Fruit fly (Drosophila melanogaster): Measurements from ENCODE around the gene Traf4.

The Traf4 gene

DNA sequence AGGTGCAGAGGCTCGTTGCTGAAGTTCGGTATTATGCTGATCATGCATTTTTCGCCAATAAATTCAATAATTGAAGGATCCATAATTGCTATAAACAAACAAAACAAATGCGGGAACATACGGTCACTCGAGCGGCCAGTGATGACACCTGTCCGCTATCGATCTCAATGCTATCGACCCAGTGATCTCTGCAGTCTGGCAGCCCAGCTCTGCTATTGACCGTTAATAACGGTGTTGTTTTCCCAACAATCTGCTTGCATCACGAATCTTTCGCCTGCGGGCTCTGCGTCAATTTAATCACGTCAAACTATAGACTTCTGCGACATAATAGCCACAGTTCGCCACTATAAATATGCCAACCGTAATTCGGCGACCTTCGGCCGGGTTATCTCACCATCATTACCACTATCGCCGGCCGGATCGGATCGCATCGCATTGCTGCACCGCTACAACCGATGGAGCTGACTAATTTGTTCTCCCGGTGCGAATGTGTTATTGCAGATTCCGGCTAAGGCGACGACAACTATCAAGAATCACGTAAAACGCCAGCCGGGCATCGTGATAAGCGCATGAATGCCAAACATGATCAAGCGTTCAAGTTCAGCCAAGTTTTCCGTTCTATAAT lies 25.3 kb downstream of the Traf4 start, which contains the start of gene Psf2:
Gene Psf2 (minus strand): TSS at position 431 of the 625 bp plus-strand sequence.
- peak; percentile 72 for TF ChIP-seq svp (GFP tag)
- TF ChIP-seq fkh (GFP tag; optimal IDR thresholded peaks at IDR 0.05): peak; percentile 89
- no peak for TF ChIP-seq Sox102F (GFP tag; optimal IDR thresholded peaks at IDR 0.05)

DNA sequence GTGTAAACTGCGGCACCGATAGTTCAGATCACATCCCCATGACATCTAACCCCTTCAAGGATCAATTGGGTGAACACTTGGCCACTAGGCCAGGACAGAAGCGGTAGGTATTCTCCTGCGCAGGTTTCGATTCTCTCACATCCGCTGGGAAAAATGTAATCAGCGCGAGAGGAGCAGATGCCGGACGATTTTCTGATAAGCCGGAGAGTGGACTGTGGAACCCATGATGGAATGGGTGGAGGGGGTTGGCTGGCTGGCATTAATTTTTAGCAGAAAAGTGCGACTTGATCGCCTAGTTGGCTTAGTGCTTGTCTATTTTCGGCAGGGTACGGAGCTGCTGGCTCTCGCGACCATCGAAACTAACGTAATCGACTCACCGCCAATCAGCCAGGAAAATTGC lies 26.3 kb downstream of the Traf4 start, which contains the start of gene Tps1:
Gene Tps1 (plus strand): TSS at position 301 of the 400 bp plus-strand sequence.
- TF ChIP-seq CG15336 (GFP tag; IDR thresholded peaks at IDR 0.05) (no peak), Eip93F (GFP tag; optimal IDR thresholded peaks at IDR 0.05) (no peak), svp (GFP tag) (peak; percentile 68)

DNA sequence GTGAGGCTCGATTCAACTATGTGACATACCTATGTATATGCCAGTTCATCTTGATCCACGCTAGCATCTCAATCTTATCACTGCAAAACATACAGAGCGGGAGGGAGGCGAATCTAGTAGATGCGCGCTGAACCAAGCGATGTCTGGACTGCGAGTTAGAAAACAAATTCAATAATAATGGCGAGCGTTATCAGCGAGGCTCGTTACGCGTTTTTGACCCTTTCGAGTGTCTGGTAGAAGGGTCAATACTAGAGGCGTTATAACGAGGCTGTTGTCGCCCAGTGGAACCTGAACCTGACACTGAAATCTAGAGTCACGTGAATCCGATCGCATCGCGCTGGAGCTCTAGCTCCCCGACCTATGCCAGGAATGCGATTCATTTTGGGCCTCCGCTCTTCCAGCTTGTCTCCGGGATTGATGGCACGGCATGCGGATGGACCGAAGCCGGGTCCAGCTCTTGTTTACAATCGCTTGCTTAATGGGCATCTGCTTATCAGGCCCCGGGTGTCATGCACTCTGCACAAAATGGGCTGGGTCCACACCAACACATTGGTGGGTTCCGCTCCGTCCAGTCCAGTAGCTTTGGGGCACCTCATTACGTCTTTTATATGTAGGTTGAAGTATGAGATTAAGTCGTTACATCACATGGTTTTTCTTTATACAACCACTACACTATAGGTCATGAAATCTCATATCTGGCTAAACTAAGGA lies 27.8 kb downstream of the Traf4 start:
- TF ChIP-seq CG8319 (GFP tag; optimal IDR thresholded peaks at IDR 0.05): no peak
- no peak for TF ChIP-seq dsx (GFP tag; optimal IDR thresholded peaks at IDR 0.05; ENCODE audit: poor library complexity, severe bottlenecking)
- TF ChIP-seq CG6808 (GFP tag; optimal IDR thresholded peaks at IDR 0.05): no peak
- no peak for TF ChIP-seq CG9139 (GFP tag; optimal IDR thresholded peaks at IDR 0.05)
- peak; percentile 42 for TF ChIP-seq Eip78C (GFP tag)
- no peak for TF ChIP-seq Ets96B (tag; optimal IDR thresholded peaks at IDR 0.05)
- TF ChIP-seq svp (GFP tag): peak; percentile 97
- peak; percentile 58 for TF ChIP-seq vri (GFP tag; optimal IDR thresholded peaks at IDR 0.05)

DNA sequence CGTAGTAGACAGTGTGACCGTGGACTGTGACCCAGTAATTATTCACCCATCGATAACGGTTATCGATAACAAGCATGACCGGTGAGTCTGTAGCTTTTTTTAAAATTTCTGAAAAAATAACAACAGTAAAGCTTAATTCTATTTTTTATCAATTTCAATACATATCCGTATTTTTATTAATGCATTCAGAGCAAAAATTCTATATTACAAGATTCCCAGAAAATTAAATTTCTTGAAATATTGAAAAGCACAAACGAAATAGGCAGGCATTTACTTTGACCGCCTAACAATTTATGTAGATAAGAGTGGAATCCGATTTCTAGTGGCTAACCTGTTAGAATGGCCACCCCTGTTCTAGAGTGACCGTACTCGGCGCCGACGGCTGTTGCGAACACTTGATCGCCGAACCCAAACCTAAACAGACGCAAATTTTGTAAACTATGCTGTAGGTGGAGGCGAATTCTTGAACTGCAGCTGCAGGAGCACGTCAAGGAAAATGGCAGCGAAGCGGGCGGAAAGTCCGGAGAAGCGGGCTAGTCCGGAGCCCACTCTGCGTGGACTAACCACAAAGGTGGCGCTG lies 32.2 kb downstream of the Traf4 start, which contains the start of gene CG3652:
Gene CG3652 (minus strand): TSS at position 35 of the 580 bp plus-strand sequence.
- TF ChIP-seq CG3032 (tag; optimal IDR thresholded peaks at IDR 0.05) (peak; percentile 56), CG4318 (GFP tag; optimal IDR thresholded peaks at IDR 0.05) (no peak), CG31627 (GFP tag; optimal IDR thresholded peaks at IDR 0.05) (peak; percentile 62), CG11902 (GFP tag; optimal IDR thresholded peaks at IDR 0.05) (peak; percentile 26), fd59A (GFP tag; optimal IDR thresholded peaks at IDR 0.05) (no peak), CG8119 (GFP tag; IDR thresholded peaks at IDR 0.05) (0 out of 3 replicates have a peak, but pooled peaks have one; percentile 33), CG11762 (GFP tag; optimal IDR thresholded peaks at IDR 0.05; ENCODE audit: insufficient read depth) (peak; percentile 37), lz (GFP tag; optimal IDR thresholded peaks at IDR 0.05) (peak; percentile 61), esn (GFP tag; optimal IDR thresholded peaks at IDR 0.05) (peak; percentile 60), Sox14 (GFP tag; optimal IDR thresholded peaks at IDR 0.05) (peak; percentile 63), spab (GFP tag; optimal IDR thresholded peaks at IDR 0.05) (no peak), pdm3 (GFP tag; optimal IDR thresholded peaks at IDR 0.05) (no peak), Sox15 (GFP tag; optimal IDR thresholded peaks at IDR 0.05) (peak; percentile 37), Hr38 (GFP tag; optimal IDR thresholded peaks at IDR 0.05) (no peak), svp (GFP tag) (peak; percentile 88)

DNA sequence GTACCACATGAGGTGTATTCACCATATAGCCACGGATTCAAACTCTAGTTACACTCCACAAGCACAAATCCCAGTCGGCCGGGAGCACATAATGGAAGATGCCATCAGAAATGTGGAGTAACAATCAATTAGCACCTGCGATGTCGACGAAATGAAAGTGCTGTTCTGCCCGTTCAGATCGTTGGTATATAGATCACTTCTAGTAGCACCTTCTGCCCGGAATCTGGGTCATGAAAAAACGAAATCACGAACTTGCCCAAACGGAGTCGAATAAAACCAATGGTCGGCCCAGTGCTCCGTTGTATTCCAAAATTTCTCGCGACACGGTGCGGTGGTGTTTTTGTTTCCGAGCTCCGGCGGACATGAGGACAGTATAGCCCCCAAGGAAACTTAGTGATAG lies 38.9 kb downstream of the Traf4 start, which contains the start of gene CG33003:
Gene CG33003 (plus strand): TSS at position 301 of the 400 bp plus-strand sequence.
- TF ChIP-seq CG6808 (GFP tag; optimal IDR thresholded peaks at IDR 0.05) (no peak), fd85E (GFP tag; optimal IDR thresholded peaks at IDR 0.05) (no peak), Ets21C (GFP tag; optimal IDR thresholded peaks at IDR 0.05) (no peak), CG6163 (GFP tag; IDR thresholded peaks at IDR 0.05) (no peak), ss (GFP tag; optimal IDR thresholded peaks at IDR 0.05) (no peak), CG8119 (GFP tag; IDR thresholded peaks at IDR 0.05) (no peak), fd59A (GFP tag; optimal IDR thresholded peaks at IDR 0.05) (no peak), pdm3 (GFP tag; optimal IDR thresholded peaks at IDR 0.05) (no peak), Met (GFP tag; optimal IDR thresholded peaks at IDR 0.05) (no peak), spab (GFP tag; optimal IDR thresholded peaks at IDR 0.05) (no peak), CG31627 (GFP tag; optimal IDR thresholded peaks at IDR 0.05) (no peak), Sox15 (GFP tag; optimal IDR thresholded peaks at IDR 0.05) (no peak), acj6 (GFP tag; optimal IDR thresholded peaks at IDR 0.05) (no peak), Eip93F (GFP tag; optimal IDR thresholded peaks at IDR 0.05) (no peak), svp (GFP tag) (no peak), achi (GFP tag; optimal IDR thresholded peaks at IDR 0.05) (no peak)
